Worm (Caenorhabditis elegans) whole organism, L4 larva: ENCODE results near the gene srsx-40.

ENCODE experiments used
- ceh-32 ChIP-seq: sonication (generic microtip); optimal IDR thresholded peaks from 2 replicates; lab custom pipeline; 2016; ENCODE audit warnings: mild to moderate bottlenecking, missing genetic modification characterization, missing compliant biosample characterization; ENCODE audit not compliant: poor library complexity
- dve-1 ChIP-seq: sonication (generic microtip); optimal IDR thresholded peaks from 2 replicates; lab custom pipeline; 2017; ENCODE audit warnings: antibody characterized with exemption, mild to moderate bottlenecking, missing genetic modification characterization, missing compliant biosample characterization; ENCODE audit not compliant: insufficient read depth
- fkh-10 ChIP-seq: fragments of 150-350 bp; optimal IDR thresholded peaks from 2 replicates; lab custom pipeline; 2014; ENCODE audit warnings: missing biosample characterization, missing genetic modification reagents, missing genetic modification characterization
- nhr-76 ChIP-seq: fragments of 150-350 bp; optimal IDR thresholded peaks from 2 replicates; lab custom pipeline; 2014; ENCODE audit warnings: missing biosample characterization, missing genetic modification characterization
- rbr-2 ChIP-seq: sonication (generic microtip); optimal IDR thresholded peaks from 2 replicates; lab custom pipeline; 2016; ENCODE audit warnings: missing genotype, missing genetic modification characterization, missing compliant biosample characterization

ce11 chrV:7733240-7733765 lies 29.9 kb upstream of the srsx-40 start:
- no peak for TF ChIP-seq nhr-76 (tag; lab: Kevin White, UChicago)
- no peak for TF ChIP-seq ceh-32
- no peak for TF ChIP-seq dve-1 (tag; lab: Kevin White, UChicago)
- TF ChIP-seq rbr-2 (tag; lab: Kevin White, UChicago): no peak
- no peak for TF ChIP-seq fkh-10
